Fruit fly (Drosophila melanogaster): ENCODE results near the gene Acp63F.

Acp63F gene

DNA sequence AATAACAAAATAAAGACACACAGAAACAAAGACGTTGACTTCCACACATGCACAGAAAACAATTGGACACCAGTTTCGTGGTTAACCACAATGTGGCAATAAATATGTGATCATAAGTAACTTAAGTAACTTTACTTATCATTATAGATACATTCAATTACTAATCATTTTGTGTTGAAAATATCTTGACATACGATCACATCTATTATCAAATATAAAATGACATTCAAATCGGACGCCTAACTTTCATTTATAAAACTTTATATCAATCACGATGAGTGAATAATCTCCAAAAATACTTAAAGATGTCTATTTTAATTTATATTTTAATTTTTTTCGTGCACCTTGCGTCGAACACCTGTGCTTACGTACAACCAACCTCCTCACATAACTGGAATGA, 37.7 kb downstream of the Acp63F start:
- TF ChIP-seq CTCF (optimal IDR thresholded peaks at IDR 0.05) (no peak), CG8478 (optimal IDR thresholded peaks at IDR 0.05) (no peak)

DNA sequence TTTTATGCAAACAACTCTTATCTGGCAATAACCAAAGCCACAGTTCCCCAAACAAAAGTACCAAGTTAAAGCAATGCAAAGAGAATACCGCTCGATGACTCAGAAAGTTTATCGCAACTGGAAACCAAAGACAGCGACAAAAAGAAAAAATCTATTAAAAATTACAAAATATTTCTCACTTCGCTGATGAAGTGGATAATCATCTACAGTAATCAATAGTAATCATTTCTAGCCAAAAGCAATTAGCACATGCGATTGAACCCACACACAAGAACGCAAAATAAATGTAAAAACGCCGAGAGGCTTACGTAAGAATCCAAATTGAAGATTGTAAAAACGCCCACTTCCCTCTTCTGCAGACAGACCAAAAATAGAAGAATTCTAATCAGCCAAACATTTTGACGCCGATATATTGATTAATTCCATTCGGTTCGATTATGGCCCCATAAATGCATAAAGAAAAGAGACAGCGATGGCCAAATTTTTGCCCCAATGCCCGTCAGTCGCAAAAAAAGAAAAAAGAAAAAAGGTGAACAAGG, 39.5 kb downstream of the Acp63F start:
- TF ChIP-seq CTCF (optimal IDR thresholded peaks at IDR 0.05): no peak
- TF ChIP-seq CG8478 (optimal IDR thresholded peaks at IDR 0.05): no peak

DNA sequence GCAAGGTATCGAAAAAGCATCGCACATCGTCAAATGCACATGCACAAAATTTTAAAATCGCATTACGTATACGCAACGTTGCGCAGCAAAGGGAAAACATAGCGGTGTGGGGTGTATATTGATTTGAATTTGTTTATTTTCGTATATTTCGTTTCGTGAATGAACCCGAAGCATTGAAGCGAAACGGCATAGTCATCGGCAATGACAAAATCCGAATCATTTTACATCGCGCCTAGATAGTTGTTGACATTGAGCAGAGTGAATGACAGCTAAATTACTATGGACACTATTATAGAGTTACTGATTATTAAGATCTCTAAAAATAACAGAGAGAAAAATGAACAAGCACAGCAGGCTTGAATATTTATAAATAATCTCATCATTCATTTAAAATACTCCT, 42.8 kb downstream of the Acp63F start:
- TF ChIP-seq CTCF (optimal IDR thresholded peaks at IDR 0.05): no peak
- no peak for TF ChIP-seq CG8478 (optimal IDR thresholded peaks at IDR 0.05)

DNA sequence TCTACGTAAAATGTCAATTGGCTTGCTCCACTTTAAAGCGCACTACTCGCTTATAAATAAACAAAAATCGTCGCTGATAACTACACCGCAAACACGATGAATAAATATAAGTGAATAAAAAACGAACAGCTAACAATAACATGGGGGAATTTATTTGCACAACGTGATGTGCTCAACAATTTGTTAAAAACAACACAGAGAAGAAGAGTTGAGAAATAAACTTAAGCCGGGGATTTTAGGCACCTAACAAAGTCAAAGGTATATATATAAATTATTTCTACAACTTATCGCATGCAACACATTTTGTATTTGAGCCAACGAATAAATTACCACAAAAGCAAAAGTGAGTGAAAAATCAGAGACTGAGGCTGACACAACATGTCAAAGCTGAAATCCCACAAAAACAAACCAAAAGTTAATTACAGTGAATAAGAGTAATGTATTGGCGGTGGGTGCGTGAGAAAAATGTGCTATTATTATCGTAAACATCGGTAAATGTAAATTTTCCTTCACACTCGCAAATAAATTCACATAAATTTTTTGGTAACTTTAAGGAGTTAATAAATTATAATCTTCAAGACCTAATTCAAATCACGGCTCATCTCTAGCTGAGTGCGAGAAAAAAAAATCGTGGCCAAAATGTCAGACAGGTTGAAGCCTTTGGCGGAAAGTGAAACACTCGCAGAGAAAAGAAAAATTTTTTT, 43.7 kb downstream of the Acp63F start:
- no peak for TF ChIP-seq CTCF (optimal IDR thresholded peaks at IDR 0.05)
- no peak for TF ChIP-seq CG8478 (optimal IDR thresholded peaks at IDR 0.05)

DNA sequence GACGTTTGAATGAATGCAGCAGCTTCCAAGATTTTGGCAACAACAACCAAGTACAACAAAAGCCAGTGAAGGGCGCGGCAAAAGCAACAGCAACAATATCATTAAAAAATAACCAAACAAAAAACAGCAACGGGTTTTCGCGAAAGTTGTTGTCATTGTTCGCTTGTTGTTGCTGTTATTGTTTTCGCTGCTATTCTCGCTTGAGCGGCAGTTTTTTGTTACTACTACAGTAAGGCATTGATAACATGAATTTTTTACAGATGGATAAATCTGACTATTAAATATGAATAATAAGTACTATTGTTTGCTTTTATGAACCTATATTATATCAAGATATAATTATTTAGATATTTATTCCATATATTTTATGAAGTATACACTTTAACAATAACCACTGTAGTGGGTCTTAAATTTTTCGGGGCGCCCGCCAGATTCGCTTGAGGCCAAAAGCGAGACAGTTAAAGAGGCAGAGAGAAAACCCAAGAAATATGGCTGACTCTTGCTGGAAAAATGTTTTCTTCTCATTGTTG, 44.7 kb downstream of the Acp63F start:
- TF ChIP-seq CG8478 (optimal IDR thresholded peaks at IDR 0.05): no peak
- no peak for TF ChIP-seq CTCF (optimal IDR thresholded peaks at IDR 0.05)

DNA sequence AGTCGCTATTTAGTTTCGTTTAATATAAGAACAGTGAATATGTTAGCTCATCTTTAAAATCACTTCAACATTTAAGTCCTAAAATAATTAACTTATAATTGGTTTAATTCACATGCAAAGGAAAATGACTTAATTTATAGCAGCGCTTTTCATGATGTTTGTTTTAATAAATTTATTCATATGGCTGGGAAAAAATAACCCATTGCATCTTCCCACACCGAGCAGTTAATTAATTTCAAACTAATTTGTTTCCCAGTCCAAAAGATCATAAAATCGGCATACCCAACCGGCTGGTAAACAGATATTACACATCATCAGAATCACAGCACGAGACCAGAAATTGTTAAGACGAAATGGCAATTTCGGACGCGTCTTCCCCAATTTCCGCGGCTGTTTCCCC, 45.3 kb downstream of the Acp63F start:
- no peak for TF ChIP-seq CG8478 (optimal IDR thresholded peaks at IDR 0.05)
- no peak for TF ChIP-seq CTCF (optimal IDR thresholded peaks at IDR 0.05)

DNA sequence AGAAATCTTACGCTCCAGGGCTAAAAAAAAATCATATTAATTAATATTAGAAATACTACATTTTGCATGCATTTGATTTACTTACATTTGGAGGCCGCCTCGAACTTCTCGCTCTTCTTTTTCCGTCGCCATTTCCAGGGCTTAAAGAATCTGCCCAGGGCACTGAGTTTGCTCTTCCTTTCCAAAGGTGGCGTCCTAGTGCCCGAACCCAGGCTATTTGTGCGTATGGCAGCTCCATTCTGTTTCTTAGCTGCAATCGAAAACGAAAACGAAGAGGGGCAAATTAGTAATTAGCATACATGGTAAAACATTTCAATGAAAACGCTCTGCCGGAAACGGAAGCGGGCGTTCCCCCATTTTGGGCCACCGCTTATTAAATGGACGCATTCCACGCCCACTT, 47.0 kb downstream of the Acp63F start:
- TF ChIP-seq CTCF (optimal IDR thresholded peaks at IDR 0.05) (peak; percentile 67 to 80), CG8478 (optimal IDR thresholded peaks at IDR 0.05) (no peak)

DNA sequence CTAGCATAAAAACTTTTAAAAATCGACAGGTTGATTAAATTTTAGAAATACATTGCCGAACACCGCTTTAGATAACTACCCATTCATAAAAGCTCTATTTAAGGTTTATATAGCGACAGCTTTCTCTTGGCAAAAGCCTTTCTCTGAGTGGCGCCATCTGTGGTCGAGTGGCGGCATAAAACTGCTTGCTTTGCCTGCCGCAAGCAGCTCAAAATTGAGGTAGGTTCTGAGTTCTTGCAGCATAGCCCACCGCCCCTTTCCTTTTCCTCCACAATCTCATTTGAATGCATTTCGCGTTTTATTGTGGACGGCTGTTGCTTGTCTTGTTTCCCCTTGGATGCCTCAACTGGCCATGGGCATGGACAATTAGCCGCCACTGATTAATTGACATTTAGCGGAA, 48.3 kb downstream of the Acp63F start:
- TF ChIP-seq CTCF (optimal IDR thresholded peaks at IDR 0.05) (peak; percentile 93 to 95), CG8478 (optimal IDR thresholded peaks at IDR 0.05) (no peak)

DNA sequence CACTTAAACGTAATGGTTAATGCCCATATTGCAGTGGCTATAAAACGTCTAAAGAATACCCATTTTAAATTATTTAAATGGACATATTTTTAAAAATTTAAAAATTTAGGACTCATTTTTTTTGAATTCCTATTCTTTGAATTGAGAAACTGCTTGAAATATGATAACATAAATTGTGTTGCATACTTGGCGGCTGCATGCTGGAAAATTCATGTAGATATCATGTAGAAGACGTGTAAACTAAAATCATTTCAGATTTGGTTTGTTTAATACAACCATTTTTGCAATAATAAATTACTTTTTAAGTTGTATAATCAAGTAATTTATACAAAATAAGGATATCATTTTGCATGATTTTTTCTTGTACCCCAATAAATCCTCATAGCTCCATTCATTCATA, 49.5 kb downstream of the Acp63F start:
- TF ChIP-seq CTCF (optimal IDR thresholded peaks at IDR 0.05) (peak in 1 of 2 experiments; percentile 62), CG8478 (optimal IDR thresholded peaks at IDR 0.05) (no peak)

All from S2 (cell line).